Worm (Caenorhabditis elegans) whole organism, mixed stage, embryonic: Measurements from ENCODE around the gene srh-131.

ENCODE experiments used
- bed-3 ChIP-seq: fragments of 200-800 bp; sonication (Bioruptor generic); optimal IDR thresholded peaks from 3 replicates; lab custom pipeline; 2018; ENCODE audit warnings: mild to moderate bottlenecking, missing genetic modification characterization, moderate library complexity, missing compliant biosample characterization
- blmp-1 ChIP-seq: fragments of 150-350 bp; optimal IDR thresholded peaks from 2 replicates; lab custom pipeline; 2014; ENCODE audit warnings: missing biosample characterization, missing genetic modification characterization
- ceh-39 ChIP-seq: fragments of 150-350 bp; optimal IDR thresholded peaks from 2 replicates; lab custom pipeline; 2014; ENCODE audit warnings: missing biosample characterization, missing genetic modification characterization
- ceh-43 ChIP-seq: fragments of 200-800 bp; sonication (Bioruptor generic); optimal IDR thresholded peaks from 2 replicates; lab custom pipeline; 2018; ENCODE audit warnings: mild to moderate bottlenecking, missing genetic modification characterization, moderate library complexity, missing compliant biosample characterization
- ceh-83 ChIP-seq: fragments of 200-800 bp; sonication (Bioruptor generic); optimal IDR thresholded peaks from 2 replicates; lab custom pipeline; 2018; ENCODE audit warnings: mild to moderate bottlenecking, missing genetic modification characterization, missing compliant biosample characterization
- cnd-1 ChIP-seq: fragments of 200-800 bp; sonication (Bioruptor generic); optimal IDR thresholded peaks from 2 replicates; lab custom pipeline; 2018; ENCODE audit warnings: mild to moderate bottlenecking, missing genetic modification characterization, missing compliant biosample characterization
- drap-1 ChIP-seq: fragments of 200-800 bp; sonication (Bioruptor generic); optimal IDR thresholded peaks from 3 replicates; lab custom pipeline; 2018; ENCODE audit warnings: mild to moderate bottlenecking, missing genetic modification characterization, missing compliant biosample characterization
- elt-1 ChIP-seq: sonication (generic microtip); optimal IDR thresholded peaks from 2 replicates; lab custom pipeline; 2017; ENCODE audit warnings: missing genetic modification characterization, mild to moderate bottlenecking, missing compliant biosample characterization, antibody characterized with exemption, moderate library complexity, borderline replicate concordance; ENCODE audit not compliant: insufficient read depth
- elt-3 ChIP-seq: fragments of 150-350 bp; optimal IDR thresholded peaks from 2 replicates; lab custom pipeline; 2014; ENCODE audit warnings: missing biosample characterization, missing genetic modification characterization
- flh-1 ChIP-seq: fragments of 200-800 bp; sonication (Bioruptor generic); optimal IDR thresholded peaks from 2 replicates; lab custom pipeline; 2018; ENCODE audit warnings: mild to moderate bottlenecking, missing genetic modification characterization, moderate library complexity, missing compliant biosample characterization
- ham-2 ChIP-seq: fragments of 200-800 bp; sonication (Bioruptor generic); optimal IDR thresholded peaks from 2 replicates; lab custom pipeline; 2018; ENCODE audit warnings: mild to moderate bottlenecking, missing genetic modification characterization, missing compliant biosample characterization
- hlh-1 ChIP-seq: fragments of 150-350 bp; optimal IDR thresholded peaks from 2 replicates; lab custom pipeline; 2014; ENCODE audit warnings: missing biosample characterization, missing genetic modification reagents, missing genetic modification characterization
- lin-13 ChIP-seq: fragments of 150-350 bp; optimal IDR thresholded peaks from 2 replicates; lab custom pipeline; 2014; ENCODE audit warnings: missing biosample characterization, missing genetic modification characterization
- lin-32 ChIP-seq: fragments of 200-800 bp; sonication (Bioruptor generic); optimal IDR thresholded peaks from 2 replicates; lab custom pipeline; 2018; ENCODE audit warnings: mild to moderate bottlenecking, missing genetic modification characterization, missing compliant biosample characterization
- mab-5 ChIP-seq: fragments of 150-350 bp; optimal IDR thresholded peaks from 2 replicates; lab custom pipeline; 2014; ENCODE audit warnings: missing biosample characterization, missing genetic modification characterization
- mls-2 ChIP-seq: sonication (generic microtip); optimal IDR thresholded peaks from 2 replicates; lab custom pipeline; 2016; ENCODE audit warnings: mild to moderate bottlenecking, missing genetic modification characterization, moderate library complexity, missing compliant biosample characterization
- nhr-12 ChIP-seq: fragments of 150-350 bp; optimal IDR thresholded peaks from 2 replicates; lab custom pipeline; 2014; ENCODE audit warnings: missing biosample characterization, missing genetic modification characterization
- nhr-2 ChIP-seq: fragments of 150-350 bp; optimal IDR thresholded peaks from 2 replicates; lab custom pipeline; 2014; ENCODE audit warnings: missing biosample characterization, missing genetic modification characterization
- nhr-237 ChIP-seq: fragments of 150-350 bp; optimal IDR thresholded peaks from 2 replicates; lab custom pipeline; 2014; ENCODE audit warnings: missing biosample characterization, missing genetic modification characterization
- nhr-28 ChIP-seq: fragments of 150-350 bp; optimal IDR thresholded peaks from 2 replicates; lab custom pipeline; 2014; ENCODE audit warnings: missing biosample characterization, missing genetic modification characterization
- nhr-76 ChIP-seq: sonication (generic microtip); optimal IDR thresholded peaks from 2 replicates; lab custom pipeline; 2017; ENCODE audit warnings: missing biosample characterization, missing genetic modification characterization
- pha-4 ChIP-seq: fragments of 150-350 bp; optimal IDR thresholded peaks from 2 replicates; lab custom pipeline; 2018; ENCODE audit warnings: missing biosample characterization, missing genetic modification reagents, missing genetic modification characterization
- sem-2 ChIP-seq: fragments of 200-800 bp; sonication (Bioruptor generic); optimal IDR thresholded peaks from 2 replicates; lab custom pipeline; 2018; ENCODE audit warnings: mild to moderate bottlenecking, missing genetic modification characterization, missing compliant biosample characterization
- snpc-4 ChIP-seq: fragments of 150-350 bp; optimal IDR thresholded peaks from 2 replicates; lab custom pipeline; 2014; ENCODE audit warnings: missing biosample characterization, missing genetic modification characterization
- sptf-1 ChIP-seq: sonication (generic microtip); optimal IDR thresholded peaks from 2 replicates; lab custom pipeline; 2017; ENCODE audit warnings: mild to moderate bottlenecking, missing genetic modification characterization, moderate library complexity, missing compliant biosample characterization
- unc-120 ChIP-seq: sonication (generic microtip); optimal IDR thresholded peaks from 2 replicates; lab custom pipeline; 2017; ENCODE audit warnings: missing genetic modification characterization, missing compliant biosample characterization; ENCODE audit not compliant: poor library complexity, severe bottlenecking
- unc-39 ChIP-seq: fragments of 150-350 bp; optimal IDR thresholded peaks from 2 replicates; lab custom pipeline; 2014; ENCODE audit warnings: missing biosample characterization, missing genetic modification characterization
- unc-62 ChIP-seq: fragments of 150-350 bp; optimal IDR thresholded peaks from 2 replicates; lab custom pipeline; 2014; ENCODE audit warnings: missing biosample characterization, missing genetic modification reagents, missing genetic modification characterization
- ztf-11 ChIP-seq: fragments of 150-350 bp; optimal IDR thresholded peaks from 2 replicates; lab custom pipeline; 2014; ENCODE audit warnings: missing biosample characterization, missing genetic modification characterization

Gene srh-131

DNA sequence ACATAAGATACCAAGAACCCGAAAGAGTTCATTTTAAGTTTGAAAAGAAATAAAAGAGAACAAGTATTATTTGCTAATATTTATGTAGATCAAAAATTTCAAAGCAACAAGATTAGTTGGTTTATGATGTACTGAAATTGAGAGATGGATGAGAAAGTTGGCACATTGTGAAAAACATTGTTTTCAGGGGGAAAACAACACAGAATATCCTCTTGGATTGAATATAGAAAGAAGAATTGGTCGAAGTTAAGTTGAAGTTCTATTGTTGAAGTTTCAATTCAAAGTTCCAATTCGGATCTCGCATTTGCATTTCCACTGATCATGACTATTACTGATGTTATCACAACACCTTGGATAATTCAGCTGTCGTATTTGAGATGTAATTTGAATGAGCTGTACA, 4.7 kb upstream of the srh-131 start:
- no peak for TF ChIP-seq mab-5 (tag; lab: Kevin White, UChicago)
- TF ChIP-seq, all 35 proteins: peak for 0

DNA sequence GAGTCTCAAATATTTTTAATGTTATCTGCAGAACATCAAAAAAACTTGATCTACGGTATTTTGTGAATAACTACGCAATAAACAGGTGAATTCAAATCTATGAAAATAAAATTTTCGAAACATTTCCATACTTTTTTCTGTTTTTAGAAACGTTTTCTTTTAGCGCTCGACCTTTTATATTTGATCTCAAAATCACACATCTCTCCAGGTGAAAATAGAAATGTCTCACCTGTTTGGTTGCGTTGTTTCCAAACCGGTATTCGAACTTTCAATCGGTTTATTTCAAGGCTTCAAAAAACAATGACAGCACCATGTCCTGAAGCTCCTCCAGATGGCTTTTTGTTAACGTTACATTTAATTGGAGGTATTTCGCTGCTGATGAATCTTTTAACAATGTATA, 4.1 kb upstream of the srh-131 start, which contains the start of gene sri-9:
TSS of gene sri-9 (plus strand) at position 301 of the 400 bp plus-strand sequence.
- TF ChIP-seq nhr-76 (tag; lab: Kevin White, UChicago): no peak
- TF ChIP-seq drap-1 (GFP tag; lab: Kevin White, UChicago): no peak
- TF ChIP-seq lin-13: no peak
- TF ChIP-seq elt-1 (tag; lab: Kevin White, UChicago): no peak
- no peak for TF ChIP-seq nhr-2
- TF ChIP-seq pha-4: no peak
- no peak for TF ChIP-seq ham-2
- no peak for TF ChIP-seq mab-5 (tag; lab: Kevin White, UChicago)
- TF ChIP-seq unc-39 (tag; lab: Kevin White, UChicago): no peak
- TF ChIP-seq snpc-4 (tag; lab: Kevin White, UChicago): no peak
- no peak for TF ChIP-seq mls-2 (tag; lab: Kevin White, UChicago)
- TF ChIP-seq sem-2 (GFP tag; lab: Kevin White, UChicago): no peak

DNA sequence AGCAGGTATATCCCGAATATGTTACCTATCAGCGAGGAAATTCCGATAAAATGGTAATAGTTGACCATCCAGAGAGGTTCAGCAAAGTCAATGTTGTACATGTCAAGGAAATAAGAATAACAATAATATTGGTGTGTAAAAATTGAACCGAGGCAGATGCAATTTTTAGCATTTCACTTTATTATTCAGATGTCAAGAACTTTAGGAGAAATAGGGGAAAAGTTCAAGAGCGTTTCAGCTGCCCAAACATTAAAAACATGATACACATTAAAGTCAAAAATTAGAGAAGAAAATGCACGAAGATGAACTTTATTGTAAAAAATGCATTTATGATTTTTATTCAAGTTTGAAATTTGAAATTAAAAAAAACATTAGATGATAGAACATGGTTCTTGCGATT, 3.0 kb downstream of the srh-131 start, which contains the start of gene sri-69:
TSS of gene sri-69 (minus strand) at position 101 of the 400 bp plus-strand sequence.
- no peak for TF ChIP-seq nhr-237
- TF ChIP-seq bed-3: no peak
- TF ChIP-seq nhr-28 (tag; lab: Kevin White, UChicago): no peak
- TF ChIP-seq flh-1 (GFP tag; lab: Kevin White, UChicago): no peak
- TF ChIP-seq cnd-1 (tag; lab: Kevin White, UChicago): no peak

DNA sequence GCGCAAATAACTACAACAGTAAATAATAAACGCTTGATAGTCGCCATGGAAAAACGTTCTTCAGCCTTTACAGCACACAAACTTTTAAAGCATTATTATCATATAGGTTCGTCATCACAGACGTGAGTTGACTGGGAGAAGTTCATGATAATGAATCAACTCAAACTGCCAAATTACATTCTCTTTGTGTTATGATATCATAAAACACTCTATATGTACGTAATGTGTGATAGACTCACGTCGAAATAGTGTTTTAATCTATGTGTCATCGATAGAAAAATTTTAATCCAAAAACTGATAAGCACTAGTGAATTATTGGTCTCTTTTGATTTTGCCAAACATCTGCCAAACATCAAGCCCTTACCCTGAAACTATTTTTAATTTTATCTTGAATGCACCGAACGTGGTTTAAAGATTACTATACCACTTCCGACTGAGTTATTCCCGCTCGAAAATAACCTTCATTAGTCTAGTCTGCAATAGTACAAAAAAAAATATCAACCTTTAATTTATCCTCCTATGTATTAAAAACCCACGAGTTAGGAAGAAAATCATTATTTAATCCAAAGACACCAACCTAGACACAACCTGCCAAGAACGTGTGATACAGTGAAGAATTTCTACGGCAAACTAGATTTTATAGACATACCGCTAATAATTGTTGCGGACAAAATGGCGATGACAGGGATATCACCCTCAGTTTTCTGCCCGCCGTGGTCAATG, 4.2 kb downstream of the srh-131 start, which contains the start of the genes clc-12 and clec-240:
TSS of gene clc-12 (minus strand) at position 47 of the 723 bp plus-strand sequence.
TSS of gene clec-240 (plus strand) at position 673 of the 723 bp plus-strand sequence.
- TF ChIP-seq unc-62 (GFP tag; lab: Kevin White, UChicago) (no peak), flh-1 (GFP tag; lab: Kevin White, UChicago) (no peak), nhr-12 (tag; lab: Kevin White, UChicago) (no peak)

DNA sequence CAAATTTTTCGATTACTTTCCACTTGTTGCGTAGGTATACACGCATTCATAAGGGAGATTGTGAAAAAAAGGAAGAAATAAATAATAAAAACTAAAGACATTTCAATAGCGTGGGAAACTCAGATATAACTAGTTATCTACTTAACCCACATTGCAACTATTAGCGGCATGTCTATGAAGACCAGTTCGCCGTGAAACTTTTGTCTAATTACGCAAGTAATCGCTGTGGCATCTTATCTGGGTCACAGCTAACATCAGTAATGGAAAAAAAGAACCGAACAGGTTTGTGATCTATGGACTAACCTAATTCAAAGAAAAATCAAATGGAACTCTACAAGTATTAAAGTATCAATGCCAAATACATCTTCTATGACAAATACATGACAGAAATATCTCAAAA, 7.9 kb downstream of the srh-131 start, which contains the start of gene clec-241:
TSS of gene clec-241 (minus strand) at position 101 of the 400 bp plus-strand sequence.
- TF ChIP-seq bed-3 (no peak), pha-4 (no peak), snpc-4 (tag; lab: Kevin White, UChicago) (no peak), ceh-39 (no peak), nhr-76 (tag; lab: Kevin White, UChicago) (no peak), ham-2 (no peak), elt-3 (tag; lab: Kevin White, UChicago) (no peak), elt-1 (tag; lab: Kevin White, UChicago) (no peak), cnd-1 (tag; lab: Kevin White, UChicago) (no peak), nhr-28 (tag; lab: Kevin White, UChicago) (no peak), blmp-1 (tag; lab: Kevin White, UChicago) (no peak)

DNA sequence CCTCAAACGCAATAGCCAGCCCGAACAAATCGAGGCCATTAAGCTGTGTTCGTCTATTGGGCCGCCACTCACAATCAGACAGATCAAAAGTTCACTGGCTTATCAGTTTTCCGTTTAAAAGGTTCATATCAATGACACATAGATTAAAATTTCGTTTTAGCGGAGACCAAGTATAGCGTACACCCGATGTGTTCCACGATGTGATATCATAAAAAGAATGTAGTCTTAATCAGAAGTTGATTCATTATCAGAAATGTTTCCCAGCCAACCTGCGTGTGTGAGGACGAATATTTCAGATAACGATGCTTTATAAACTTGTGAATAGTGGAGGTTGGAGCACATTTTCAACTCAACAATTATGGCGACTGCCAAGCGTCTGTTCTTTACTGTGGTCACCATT, 8.8 kb downstream of the srh-131 start, which contains the start of gene clc-13:
TSS of gene clc-13 (plus strand) at position 359 of the 400 bp plus-strand sequence.
- TF ChIP-seq ceh-83 (GFP tag; lab: Kevin White, UChicago) (no peak), nhr-237 (no peak), sem-2 (GFP tag; lab: Kevin White, UChicago) (no peak), lin-32 (GFP tag; lab: Kevin White, UChicago) (no peak), nhr-76 (tag; lab: Kevin White, UChicago) (no peak), unc-120 (tag; lab: Kevin White, UChicago) (no peak), drap-1 (GFP tag; lab: Kevin White, UChicago) (no peak), ceh-43 (GFP tag; lab: Kevin White, UChicago) (no peak), hlh-1 (no peak), cnd-1 (tag; lab: Kevin White, UChicago) (no peak), ztf-11 (tag; lab: Kevin White, UChicago) (no peak), mls-2 (tag; lab: Kevin White, UChicago) (no peak), lin-13 (no peak), ceh-39 (no peak), unc-39 (tag; lab: Kevin White, UChicago) (no peak), snpc-4 (tag; lab: Kevin White, UChicago) (no peak), elt-3 (tag; lab: Kevin White, UChicago) (no peak), nhr-2 (no peak), pha-4 (no peak), sptf-1 (tag; lab: Kevin White, UChicago) (no peak)
